Worm (Caenorhabditis elegans) whole organism, L2 larva: Measurements from ENCODE around the gene nphp-4.

ENCODE experiments used
- C34F6.9 ChIP-seq: fragments of 150-350 bp; optimal IDR thresholded peaks from 2 replicates; lab custom pipeline; 2014; ENCODE audit warnings: missing biosample characterization, missing genetic modification characterization
- F13H6.1 ChIP-seq: sonication (generic microtip); optimal IDR thresholded peaks from 2 replicates; lab custom pipeline; 2016; ENCODE audit warnings: missing genetic modification characterization, missing compliant biosample characterization
- Y55F3AM.14 ChIP-seq: fragments of 200-800 bp; sonication (Bioruptor generic); optimal IDR thresholded peaks from 2 replicates; lab custom pipeline; 2018; ENCODE audit warnings: mild to moderate bottlenecking, missing genetic modification characterization, missing compliant biosample characterization
- ZK546.5 ChIP-seq: sonication (generic microtip); optimal IDR thresholded peaks from 2 replicates; lab custom pipeline; 2017; ENCODE audit warnings: missing biosample characterization, missing genetic modification characterization
- blmp-1 ChIP-seq: sonication (generic microtip); optimal IDR thresholded peaks from 2 replicates; lab custom pipeline; 2017; ENCODE audit warnings: missing genetic modification characterization, mild to moderate bottlenecking, missing compliant biosample characterization, antibody characterized with exemption, moderate library complexity; ENCODE audit not compliant: insufficient read depth
- crh-2 ChIP-seq: sonication (generic microtip); optimal IDR thresholded peaks from 2 replicates; lab custom pipeline; 2017; ENCODE audit warnings: missing biosample characterization, missing genetic modification characterization
- dmd-4 ChIP-seq: sonication (generic microtip); optimal IDR thresholded peaks from 2 replicates; lab custom pipeline; 2017; ENCODE audit warnings: missing biosample characterization, missing genetic modification characterization
- egl-27 ChIP-seq: sonication (generic microtip); optimal IDR thresholded peaks from 3 replicates; lab custom pipeline; 2017; ENCODE audit warnings: missing biosample characterization, missing genetic modification reagents, missing genetic modification characterization
- elt-1 ChIP-seq: fragments of 150-350 bp; optimal IDR thresholded peaks from 2 replicates; lab custom pipeline; 2014; ENCODE audit warnings: missing biosample characterization, missing genetic modification characterization
- elt-3 ChIP-seq: sonication (generic microtip); optimal IDR thresholded peaks from 2 replicates; lab custom pipeline; 2017; ENCODE audit warnings: missing biosample characterization, missing genetic modification characterization
- fos-1 ChIP-seq: fragments of 150-350 bp; optimal IDR thresholded peaks from 2 replicates; lab custom pipeline; 2014; ENCODE audit warnings: missing biosample characterization, missing genetic modification characterization
- gmeb-1 ChIP-seq: fragments of 150-350 bp; optimal IDR thresholded peaks from 2 replicates; lab custom pipeline; 2014; ENCODE audit warnings: missing biosample characterization, missing genetic modification characterization
- lin-13 ChIP-seq: fragments of 150-350 bp; optimal IDR thresholded peaks from 2 replicates; lab custom pipeline; 2014; ENCODE audit warnings: missing biosample characterization, missing genetic modification reagents, missing genetic modification characterization
- lin-39 ChIP-seq: fragments of 150-350 bp; optimal IDR thresholded peaks from 2 replicates; lab custom pipeline; 2014; ENCODE audit warnings: missing biosample characterization, missing genetic modification reagents, missing genetic modification characterization
- lsy-2 ChIP-seq, 2 experiments: fragments of 150-350 bp in 1 of 2; sonication (generic microtip) in 1 of 2; optimal IDR thresholded peaks; 2 replicates each; lab custom pipeline; 2014 to 2017; ENCODE audit warnings: missing biosample characterization in 2 of 2, missing genetic modification characterization in 2 of 2
- mab-5 ChIP-seq: fragments of 150-350 bp; optimal IDR thresholded peaks from 2 replicates; lab custom pipeline; 2014; ENCODE audit warnings: missing biosample characterization, missing genetic modification characterization
- mdl-1 ChIP-seq, 2 experiments: fragments of 150-350 bp in 1 of 2; sonication (generic microtip) in 1 of 2; optimal IDR thresholded peaks; 2 replicates each; lab custom pipeline; 2017; ENCODE audit warnings: missing biosample characterization in 2 of 2, missing genetic modification characterization in 2 of 2
- nhr-129 ChIP-seq: fragments of 150-350 bp; optimal IDR thresholded peaks from 2 replicates; lab custom pipeline; 2014; ENCODE audit warnings: missing biosample characterization, missing genetic modification characterization
- nhr-21 ChIP-seq: fragments of 150-350 bp; optimal IDR thresholded peaks from 2 replicates; lab custom pipeline; 2014; ENCODE audit warnings: missing biosample characterization, missing genetic modification characterization
- nhr-23 ChIP-seq: fragments of 150-350 bp; optimal IDR thresholded peaks from 2 replicates; lab custom pipeline; 2014; ENCODE audit warnings: missing biosample characterization, missing genetic modification reagents, missing genetic modification characterization
- nhr-25 ChIP-seq: fragments of 150-350 bp; sonication (generic microtip); optimal IDR thresholded peaks from 3 replicates; lab custom pipeline; 2014; ENCODE audit warnings: missing biosample characterization, missing genetic modification characterization
- nhr-6 ChIP-seq: fragments of 150-350 bp; optimal IDR thresholded peaks from 2 replicates; lab custom pipeline; 2014; ENCODE audit warnings: missing biosample characterization, missing genetic modification characterization
- peb-1 ChIP-seq: fragments of 150-350 bp; optimal IDR thresholded peaks from 2 replicates; lab custom pipeline; 2014; ENCODE audit warnings: missing biosample characterization, missing genetic modification characterization
- sem-4 ChIP-seq: fragments of 150-350 bp; optimal IDR thresholded peaks from 2 replicates; lab custom pipeline; 2014; ENCODE audit warnings: missing biosample characterization, missing genetic modification reagents, missing genetic modification characterization
- skn-1 ChIP-seq: sonication (generic microtip); optimal IDR thresholded peaks from 2 replicates; lab custom pipeline; 2017; ENCODE audit warnings: missing biosample characterization, missing genetic modification characterization
- sma-3 ChIP-seq: sonication (generic microtip); optimal IDR thresholded peaks from 2 replicates; lab custom pipeline; 2016; ENCODE audit warnings: missing genetic modification reagents, missing genetic modification characterization, missing compliant biosample characterization
- sma-9 ChIP-seq, 2 experiments: fragments of 150-350 bp in 1 of 2; sonication (generic microtip) in 1 of 2; optimal IDR thresholded peaks; 2 replicates each; lab custom pipeline; 2014 to 2016; ENCODE audit warnings: missing genetic modification characterization in 2 of 2, mild to moderate bottlenecking in 1 of 2, missing biosample characterization in 1 of 2, missing compliant biosample characterization in 1 of 2, missing genetic modification reagents in 1 of 2, moderate library complexity in 1 of 2
- unc-55 ChIP-seq: fragments of 150-350 bp; sonication (generic microtip); optimal IDR thresholded peaks from 3 replicates; lab custom pipeline; 2014; ENCODE audit warnings: missing biosample characterization, missing genetic modification reagents, missing genetic modification characterization
- ztf-11 ChIP-seq: sonication (generic microtip); optimal IDR thresholded peaks from 2 replicates; lab custom pipeline; 2017; ENCODE audit warnings: missing biosample characterization, missing genetic modification characterization
- ztf-4 ChIP-seq: fragments of 150-350 bp; optimal IDR thresholded peaks from 2 replicates; lab custom pipeline; 2014; ENCODE audit warnings: missing biosample characterization, missing genetic modification characterization

The nphp-4 gene

ce11 chrV:11885939-11886338 lies 42.4 kb upstream of the nphp-4 start:
- peak in 1 of 2 experiments; percentile 74 for TF ChIP-seq lsy-2 (tag; optimal IDR thresholded peaks at IDR 0.05; lab: Kevin White, UChicago)
- peak; percentile 60 for TF ChIP-seq ztf-4 (tag; lab: Kevin White, UChicago)
- TF ChIP-seq nhr-6 (tag; lab: Kevin White, UChicago), result peak; percentile 3
- peak; percentile 10 for TF ChIP-seq fos-1 (tag; lab: Kevin White, UChicago)
- TF ChIP-seq mdl-1 (tag; optimal IDR thresholded peaks at IDR 0.05; lab: Kevin White, UChicago), result peak in 1 of 2 experiments; percentile 84
- TF ChIP-seq sma-3 (GFP tag; lab: Kevin White, UChicago), result peak; percentile 52
- TF ChIP-seq blmp-1 (tag; lab: Kevin White, UChicago), result peak; percentile 69
- TF ChIP-seq crh-2 (tag; lab: Kevin White, UChicago), result peak; percentile 82
- TF ChIP-seq lin-13 (GFP tag; lab: Kevin White, UChicago), result peak; percentile 25
- peak; percentile 70 for TF ChIP-seq gmeb-1 (tag; lab: Kevin White, UChicago)
- peak; percentile 13 for TF ChIP-seq nhr-25 (tag; lab: Kevin White, UChicago)
- peak; percentile 87 for TF ChIP-seq F13H6.1 (tag; lab: Kevin White, UChicago)
- peak; percentile 91 for TF ChIP-seq nhr-129 (tag; lab: Kevin White, UChicago)
- peak; percentile 58 for TF ChIP-seq nhr-21
- no peak for TF ChIP-seq dmd-4 (tag; lab: Kevin White, UChicago)
- peak; percentile 51 for TF ChIP-seq C34F6.9 (tag; lab: Kevin White, UChicago)
- TF ChIP-seq unc-55 (GFP tag; lab: Kevin White, UChicago), result no peak
- peak; percentile 51 for TF ChIP-seq egl-27
- TF ChIP-seq ZK546.5, result no peak
- no peak for TF ChIP-seq elt-3 (tag; lab: Kevin White, UChicago)
- peak; percentile 95 for TF ChIP-seq sma-9 (GFP tag; optimal IDR thresholded peaks at IDR 0.05; lab: Kevin White, UChicago)
- TF ChIP-seq sma-9 (tag; optimal IDR thresholded peaks at IDR 0.05; lab: Kevin White, UChicago), result no peak
- no peak for TF ChIP-seq lin-39 (tag; lab: Kevin White, UChicago)
- no peak for TF ChIP-seq nhr-23 (tag; lab: Kevin White, UChicago)

ce11 chrV:11885087-11885486 lies 41.6 kb upstream of the nphp-4 start:
- TF ChIP-seq fos-1 (tag; lab: Kevin White, UChicago) (peak; percentile 50), F13H6.1 (tag; lab: Kevin White, UChicago) (peak; percentile 4), sma-9 (GFP tag; optimal IDR thresholded peaks at IDR 0.05; lab: Kevin White, UChicago) (peak; percentile 71), sma-9 (tag; optimal IDR thresholded peaks at IDR 0.05; lab: Kevin White, UChicago) (no peak), crh-2 (tag; lab: Kevin White, UChicago) (peak; percentile 44), gmeb-1 (tag; lab: Kevin White, UChicago) (no peak), nhr-129 (tag; lab: Kevin White, UChicago) (peak; percentile 65)

ce11 chrV:11883215-11883614 lies 39.7 kb upstream of the nphp-4 start:
- TF ChIP-seq nhr-129 (tag; lab: Kevin White, UChicago), result peak; percentile 34
- no peak for TF ChIP-seq unc-55 (GFP tag; lab: Kevin White, UChicago)
- no peak for TF ChIP-seq lin-39 (tag; lab: Kevin White, UChicago)
- no peak for TF ChIP-seq C34F6.9 (tag; lab: Kevin White, UChicago)
- peak; percentile 2 for TF ChIP-seq sma-9 (GFP tag; optimal IDR thresholded peaks at IDR 0.05; lab: Kevin White, UChicago)
- no peak for TF ChIP-seq sma-9 (tag; optimal IDR thresholded peaks at IDR 0.05; lab: Kevin White, UChicago)
- no peak for TF ChIP-seq Y55F3AM.14 (GFP tag; lab: Kevin White, UChicago)
- TF ChIP-seq sma-3 (GFP tag; lab: Kevin White, UChicago), result no peak

- TF ChIP-seq ZK546.5 (no peak), F13H6.1 (tag; lab: Kevin White, UChicago) (no peak), mab-5 (tag; lab: Kevin White, UChicago) (no peak), nhr-6 (tag; lab: Kevin White, UChicago) (no peak), skn-1 (tag; lab: Kevin White, UChicago) (no peak), ztf-11 (tag; lab: Kevin White, UChicago) (no peak), gmeb-1 (tag; lab: Kevin White, UChicago) (no peak), elt-1 (tag; lab: Kevin White, UChicago) (no peak), fos-1 (tag; lab: Kevin White, UChicago) (no peak), unc-55 (GFP tag; lab: Kevin White, UChicago) (no peak), elt-3 (tag; lab: Kevin White, UChicago) (no peak), sem-4 (tag; lab: Kevin White, UChicago) (no peak), nhr-129 (tag; lab: Kevin White, UChicago) (no peak), peb-1 (no peak), Y55F3AM.14 (GFP tag; lab: Kevin White, UChicago) (no peak)
These were observed 36.2 kb upstream of the nphp-4 start, which contains the start of gene sulp-5 for ce11 chrV:11879732-11880131. Gene sulp-5, plus strand, starts transcription at chrV:11880032.
